Fruit fly (Drosophila melanogaster) whole organism, embryonic: Measurements from ENCODE around the gene mask.

Source experiments
- Abd-B ChIP-seq: fragments of 200-800 bp; sonication (Bioruptor generic); optimal IDR thresholded peaks from 2 replicates; lab custom pipeline; 2018; ENCODE audit warnings: missing biosample characterization, mild to moderate bottlenecking, missing genetic modification characterization, moderate library complexity
- Ada2b ChIP-seq: fragments of 200-800 bp; sonication (Bioruptor generic); IDR thresholded peaks from 2 replicates; pipeline ENCODE4 v1.3.6; 2022; ENCODE audit warnings: missing biosample characterization, missing genetic modification characterization
- Atf-2 ChIP-seq: fragments of 200-800 bp; sonication (Bioruptor generic); optimal IDR thresholded peaks from 2 replicates; lab custom pipeline; 2016; ENCODE audit warnings: missing biosample characterization, missing genetic modification characterization
- Atf3 ChIP-seq: fragments of 200-800 bp; sonication (Bioruptor generic); optimal IDR thresholded peaks from 3 replicates; lab custom pipeline; 2016; ENCODE audit warnings: missing biosample characterization, missing genetic modification characterization
- Atf6 ChIP-seq: fragments of 200-800 bp; sonication (Bioruptor generic); IDR thresholded peaks from 2 replicates; pipeline ENCODE4 v1.3.6; 2022; ENCODE audit warnings: missing biosample characterization, missing genetic modification characterization
- Awh ChIP-seq: fragments of 200-800 bp; sonication (Bioruptor generic); IDR thresholded peaks from 2 replicates; pipeline ENCODE4, ENCODE4 v1.3.6; 2022; ENCODE audit warnings: missing biosample characterization, missing genetic modification characterization
- Bteb2 ChIP-seq: fragments of 200-800 bp; sonication (Bioruptor generic); optimal IDR thresholded peaks from 2 replicates; lab custom pipeline; 2016; ENCODE audit warnings: missing biosample characterization, missing genetic modification characterization
- CG10462 ChIP-seq: fragments of 200-800 bp; sonication (Bioruptor generic); optimal IDR thresholded peaks from 2 replicates; lab custom pipeline; 2016; ENCODE audit warnings: missing biosample characterization, missing genetic modification characterization
- CG11093 ChIP-seq: fragments of 200-800 bp; sonication (Bioruptor generic); IDR thresholded peaks from 3 replicates; pipeline ENCODE4 v1.3.6; 2022; ENCODE audit warnings: missing biosample characterization, missing genetic modification characterization
- CG11695 ChIP-seq: fragments of 200-800 bp; sonication (Bioruptor generic); IDR thresholded peaks from 3 replicates; pipeline ENCODE4 v1.3.6; 2022; ENCODE audit warnings: missing biosample characterization, missing genetic modification characterization
- CG1792 ChIP-seq: fragments of 200-800 bp; sonication (Bioruptor generic); optimal IDR thresholded peaks from 2 replicates; lab custom pipeline; 2016; ENCODE audit warnings: missing biosample characterization, missing genetic modification characterization
- CG2202 ChIP-seq: fragments of 200-800 bp; sonication (Bioruptor generic); optimal IDR thresholded peaks from 2 replicates; lab custom pipeline; 2018; ENCODE audit warnings: missing biosample characterization, mild to moderate bottlenecking, missing genetic modification characterization
- CG31441 ChIP-seq: fragments of 200-800 bp; sonication (Bioruptor generic); IDR thresholded peaks from 2 replicates; pipeline ENCODE4 v1.3.6; 2022; ENCODE audit warnings: missing biosample characterization, missing genetic modification characterization
- CG32772 ChIP-seq: fragments of 200-800 bp; sonication (Bioruptor generic); IDR thresholded peaks from 2 replicates; pipeline ENCODE4 v1.3.6; 2022; ENCODE audit warnings: missing biosample characterization, missing genetic modification characterization
- CG33557 ChIP-seq: fragments of 200-800 bp; sonication (Bioruptor generic); optimal IDR thresholded peaks from 2 replicates; lab custom pipeline; 2019; ENCODE audit warnings: missing biosample characterization, mild to moderate bottlenecking, missing genetic modification characterization, moderate library complexity
- CG3838 ChIP-seq: fragments of 200-800 bp; sonication (Bioruptor generic); optimal IDR thresholded peaks from 3 replicates; lab custom pipeline; 2016; ENCODE audit warnings: missing biosample characterization, missing genetic modification characterization
- CG7745 ChIP-seq: fragments of 200-800 bp; sonication (Bioruptor generic); optimal IDR thresholded peaks from 2 replicates; lab custom pipeline; 2018; ENCODE audit warnings: missing biosample characterization, mild to moderate bottlenecking, missing genetic modification characterization, moderate library complexity
- CG7963 ChIP-seq: fragments of 200-800 bp; sonication (Bioruptor generic); IDR thresholded peaks from 3 replicates; pipeline ENCODE4 v1.3.6; 2022; ENCODE audit warnings: missing biosample characterization, missing genetic modification characterization; ENCODE audit not compliant: partially characterized antibody
- CG7987 ChIP-seq: fragments of 200-800 bp; sonication (Bioruptor generic); optimal IDR thresholded peaks from 2 replicates; lab custom pipeline; 2018; ENCODE audit warnings: missing biosample characterization, mild to moderate bottlenecking, missing genetic modification characterization, moderate library complexity
- CG8478 ChIP-seq: fragments of >200 bp; optimal IDR thresholded peaks from 2 replicates; lab custom pipeline; 2018
- CG9797 ChIP-seq: fragments of 200-800 bp; sonication (Bioruptor generic); optimal IDR thresholded peaks from 3 replicates; lab custom pipeline; 2018; ENCODE audit warnings: missing biosample characterization, mild to moderate bottlenecking, missing genetic modification characterization
- CTCF ChIP-seq: fragments of 200-800 bp; sonication (Bioruptor generic); optimal IDR thresholded peaks from 2 replicates; lab custom pipeline; 2017; ENCODE audit warnings: missing biosample characterization, mild to moderate bottlenecking, missing genetic modification characterization, moderate library complexity
- Camta ChIP-seq: fragments of 200-800 bp; sonication (Bioruptor generic); optimal IDR thresholded peaks from 2 replicates; lab custom pipeline; 2016; ENCODE audit warnings: missing biosample characterization, missing genetic modification characterization
- Dp ChIP-seq: fragments of 200-800 bp; sonication (Bioruptor generic); optimal IDR thresholded peaks from 2 replicates; lab custom pipeline; 2018; ENCODE audit warnings: missing biosample characterization, mild to moderate bottlenecking, missing genetic modification characterization, moderate library complexity
- Elba2 ChIP-seq: fragments of 200-800 bp; sonication (Bioruptor generic); optimal IDR thresholded peaks from 3 replicates; lab custom pipeline; 2016; ENCODE audit warnings: missing biosample characterization, missing genetic modification characterization
- GATAe ChIP-seq: fragments of 200-800 bp; sonication (Bioruptor generic); conservative IDR thresholded peaks from 2 replicates; pipeline ENCODE4 v1.3.6; 2022; ENCODE audit warnings: missing biosample characterization, missing genetic modification characterization
- HHEX ChIP-seq: fragments of 200-800 bp; sonication (Bioruptor generic); optimal IDR thresholded peaks from 3 replicates; lab custom pipeline; 2017; ENCODE audit warnings: missing biosample characterization, mild to moderate bottlenecking, missing genetic modification characterization, missing genetic modification reagents
- Lhr ChIP-seq: fragments of 200-800 bp; sonication (Bioruptor generic); optimal IDR thresholded peaks from 3 replicates; lab custom pipeline; 2017; ENCODE audit warnings: mild to moderate bottlenecking, missing biosample characterization, missing genetic modification reagents, missing genetic modification characterization
- Lim3 ChIP-seq: fragments of 200-800 bp; sonication (Bioruptor generic); IDR thresholded peaks from 2 replicates; pipeline ENCODE4 v1.3.6; 2022; ENCODE audit warnings: missing biosample characterization, missing genetic modification characterization
- Med ChIP-seq: fragments of 200-800 bp; sonication (Bioruptor generic); peaks from one replicate; lab custom pipeline; 2016; ENCODE audit warnings: missing biosample characterization, missing genetic modification characterization, mild to moderate bottlenecking, inconsistent platforms, moderate library complexity
- Sin3A ChIP-seq: fragments of >200 bp; optimal IDR thresholded peaks from 2 replicates; lab custom pipeline; 2018
- Six4 ChIP-seq: fragments of 200-800 bp; sonication (Bioruptor generic); optimal IDR thresholded peaks from 2 replicates; lab custom pipeline; 2016; ENCODE audit warnings: missing biosample characterization, missing genetic modification characterization
- al ChIP-seq: fragments of 200-800 bp; sonication (Bioruptor generic); IDR thresholded peaks from 2 replicates; pipeline ENCODE4 v1.3.6; 2022; ENCODE audit warnings: missing biosample characterization, missing genetic modification characterization
- amos ChIP-seq: fragments of 200-800 bp; sonication (Bioruptor generic); IDR thresholded peaks from 2 replicates; pipeline ENCODE4 v1.3.6; 2022; ENCODE audit warnings: missing biosample characterization, missing genetic modification characterization; ENCODE audit not compliant: partially characterized antibody
- br ChIP-seq: fragments of >200 bp; optimal IDR thresholded peaks from 2 replicates; lab custom pipeline; 2017
- chinmo ChIP-seq: fragments of 200-800 bp; sonication (Bioruptor generic); IDR thresholded peaks from 4 replicates; pipeline ENCODE4 v1.3.6; 2022; ENCODE audit warnings: missing biosample characterization, missing genetic modification characterization; ENCODE audit not compliant: partially characterized antibody
- croc ChIP-seq: fragments of 200-800 bp; sonication (Bioruptor generic); conservative IDR thresholded peaks from 3 replicates; pipeline ENCODE4 v1.3.6; 2022; ENCODE audit warnings: missing biosample characterization, missing genetic modification characterization
- dimm ChIP-seq: fragments of 200-800 bp; sonication (Bioruptor generic); IDR thresholded peaks from 2 replicates; pipeline ENCODE4 v1.3.6; 2022; ENCODE audit warnings: missing biosample characterization, missing genetic modification characterization
- eyg ChIP-seq: fragments of 200-800 bp; sonication (Bioruptor generic); optimal IDR thresholded peaks from 3 replicates; lab custom pipeline; 2016; ENCODE audit warnings: missing biosample characterization, missing genetic modification characterization
- fu2 ChIP-seq: fragments of 200-800 bp; sonication (Bioruptor generic); optimal IDR thresholded peaks from 2 replicates; lab custom pipeline; 2016; ENCODE audit warnings: missing biosample characterization, missing genetic modification characterization
- gsb-n ChIP-seq: fragments of 200-800 bp; sonication (Bioruptor generic); optimal IDR thresholded peaks from 3 replicates; lab custom pipeline; 2018; ENCODE audit warnings: missing biosample characterization, mild to moderate bottlenecking, missing genetic modification characterization
- gt ChIP-seq: fragments of 200-800 bp; sonication (Bioruptor generic); IDR thresholded peaks from 2 replicates; pipeline ENCODE4 v1.3.6; 2022; ENCODE audit warnings: missing biosample characterization, missing genetic modification characterization
- klu ChIP-seq: fragments of 200-800 bp; sonication (Bioruptor generic); IDR thresholded peaks from 2 replicates; pipeline ENCODE4 v1.3.6; 2022; ENCODE audit warnings: missing biosample characterization, missing genetic modification characterization
- lmd ChIP-seq: fragments of 200-800 bp; sonication (Bioruptor generic); IDR thresholded peaks from 2 replicates; pipeline ENCODE4 v1.3.6; 2022; ENCODE audit warnings: missing biosample characterization, missing genetic modification characterization
- luna ChIP-seq: fragments of 200-800 bp; sonication (Bioruptor generic); optimal IDR thresholded peaks from 2 replicates; lab custom pipeline; 2016; ENCODE audit warnings: missing biosample characterization, missing genetic modification characterization
- mam ChIP-seq: fragments of 200-800 bp; sonication (Bioruptor generic); optimal IDR thresholded peaks from 3 replicates; lab custom pipeline; 2016; ENCODE audit warnings: missing biosample characterization, missing genetic modification characterization
- mld ChIP-seq: fragments of 200-800 bp; sonication (Bioruptor generic); IDR thresholded peaks from 3 replicates; pipeline ENCODE4 v1.3.6; 2022; ENCODE audit warnings: missing biosample characterization, missing genetic modification characterization; ENCODE audit not compliant: partially characterized antibody
- pita ChIP-seq: fragments of 200-800 bp; sonication (Bioruptor generic); optimal IDR thresholded peaks from 2 replicates; lab custom pipeline; 2017; ENCODE audit warnings: missing biosample characterization, mild to moderate bottlenecking, missing genetic modification characterization
- rib ChIP-seq: fragments of 200-800 bp; sonication (Bioruptor generic); IDR thresholded peaks from 2 replicates; pipeline ENCODE4 v1.3.6; 2022; ENCODE audit warnings: missing biosample characterization, missing genetic modification characterization
- slou ChIP-seq: fragments of 200-800 bp; sonication (Bioruptor generic); optimal IDR thresholded peaks from 3 replicates; lab custom pipeline; 2016; ENCODE audit warnings: missing biosample characterization, missing genetic modification characterization
- sr ChIP-seq: fragments of 200-800 bp; sonication (Bioruptor generic); IDR thresholded peaks from 3 replicates; pipeline ENCODE4 v1.3.6; 2022; ENCODE audit warnings: missing biosample characterization, missing genetic modification characterization
- trem ChIP-seq: fragments of 200-800 bp; optimal IDR thresholded peaks from 3 replicates; lab custom pipeline; 2019; ENCODE audit warnings: missing biosample characterization, mild to moderate bottlenecking, missing genetic modification characterization, moderate library complexity
- twi ChIP-seq: fragments of 200-800 bp; optimal IDR thresholded peaks from 2 replicates; lab custom pipeline; 2019; ENCODE audit warnings: missing biosample characterization, mild to moderate bottlenecking, missing genetic modification characterization, moderate library complexity
- zfh2 ChIP-seq: fragments of 200-800 bp; sonication (Bioruptor generic); optimal IDR thresholded peaks from 2 replicates; lab custom pipeline; 2016; ENCODE audit warnings: missing biosample characterization, missing genetic modification characterization

The mask gene

DNA sequence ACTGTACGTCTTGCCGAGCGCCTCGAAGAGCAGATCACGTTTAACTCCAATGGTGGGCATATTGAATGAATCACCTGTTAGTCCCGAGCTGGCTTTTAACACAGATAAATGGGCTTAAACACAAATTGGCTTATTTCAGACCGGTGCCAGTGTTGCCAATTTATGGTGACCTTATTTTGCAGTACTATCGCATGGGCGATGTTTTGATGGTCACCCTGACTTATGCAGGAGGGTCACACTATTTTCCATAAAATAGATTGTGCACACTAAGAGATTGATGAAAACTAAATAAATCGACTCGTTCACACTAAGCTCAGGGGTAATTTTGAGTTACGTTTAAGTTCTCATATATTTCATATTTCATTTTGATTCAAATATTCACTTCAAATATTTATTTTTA, 22.1 kb downstream of the mask start, which contains the start of gene beta-PheRS (continued):
- TF ChIP-seq CG3838 (GFP tag; lab: Kevin White, UChicago) (no peak), CG11695 (GFP tag; lab: Robert Waterston, UW) (no peak), al (0 out of 2 replicates have a peak, but pooled peaks have one; percentile 47), CG33557 (no peak), klu (GFP tag; lab: Robert Waterston, UW) (no peak), Lim3 (GFP tag; lab: Robert Waterston, UW) (no peak), zfh2 (GFP tag; lab: Kevin White, UChicago) (peak; percentile 75), Atf3 (peak; percentile 2), CG1792 (GFP tag; lab: Kevin White, UChicago) (peak; percentile 0), gsb-n (no peak), Six4 (peak; percentile 13), Sin3A (peak; percentile 72), sr (GFP tag; lab: Robert Waterston, UW) (no peak), CTCF (GFP tag; lab: Kevin White, UChicago) (no peak), Awh (no peak), CG7745 (no peak), pita (GFP tag; lab: Kevin White, UChicago) (no peak), slou (GFP tag; lab: Kevin White, UChicago) (no peak), amos (peak; percentile 97), br (lab: Kevin White, UChicago) (no peak), Atf6 (GFP tag; lab: Robert Waterston, UW) (no peak), mld (GFP tag; lab: Robert Waterston, UW) (peak; percentile 64), Ada2b (GFP tag; lab: Robert Waterston, UW) (peak; percentile 52), croc (GFP tag; lab: Robert Waterston, UW) (no peak), lmd (GFP tag; lab: Robert Waterston, UW) (peak; percentile 30; the same call in 1 of the 2 replicates), CG31441 (GFP tag; lab: Robert Waterston, UW) (no peak), HHEX (GFP tag; lab: Kevin White, UChicago) (no peak), Dp (peak; percentile 55), Camta (GFP tag; lab: Kevin White, UChicago) (peak; percentile 35), CG32772 (GFP tag; lab: Robert Waterston, UW) (0 out of 2 replicates have a peak, but pooled peaks have one; percentile 15), Bteb2 (GFP tag; lab: Kevin White, UChicago) (peak; percentile 70), eyg (GFP tag; lab: Kevin White, UChicago) (no peak), Elba2 (GFP tag; lab: Kevin White, UChicago) (peak; percentile 67), CG7963 (GFP tag; lab: Robert Waterston, UW) (peak; percentile 91), Abd-B (GFP tag; lab: Kevin White, UChicago) (no peak), CG2202 (tag; lab: Kevin White, UChicago) (no peak), twi (tag; lab: Kevin White, UChicago) (no peak), rib (GFP tag; lab: Robert Waterston, UW) (peak; percentile 96), Atf-2 (no peak), gt (GFP tag; lab: Robert Waterston, UW) (no peak), luna (peak; percentile 30), CG11093 (no peak), CG7987 (GFP tag; lab: Kevin White, UChicago) (peak; percentile 11), CG9797 (GFP tag; lab: Kevin White, UChicago) (peak; percentile 93), GATAe (GFP tag; lab: Robert Waterston, UW) (0 out of 2 replicates have a peak, but pooled peaks have one; percentile 32), Med (peak; percentile 95), dimm (no peak), trem (tag; lab: Kevin White, UChicago) (peak; percentile 82), fu2 (peak; percentile 33), Lhr (GFP tag; lab: Kevin White, UChicago) (peak; percentile 91), CG8478 (lab: Kevin White, UChicago) (no peak), CG10462 (no peak), chinmo (GFP tag; lab: Robert Waterston, UW) (peak; percentile 91; the same call in 2 of the 4 replicates), mam (GFP tag; lab: Kevin White, UChicago) (peak; percentile 66)
